Worm (Caenorhabditis elegans) whole organism, L2 larva: ENCODE results near the gene pmp-1.

Source experiments
- ama-1 ChIP-seq: fragments of 150-350 bp; optimal IDR thresholded peaks from 2 replicates; lab custom pipeline; 2018; ENCODE audit warnings: inconsistent platforms
- fos-1 ChIP-seq: fragments of 150-350 bp; optimal IDR thresholded peaks from 2 replicates; lab custom pipeline; 2014; ENCODE audit warnings: missing biosample characterization, missing genetic modification characterization
- gmeb-1 ChIP-seq: fragments of 150-350 bp; optimal IDR thresholded peaks from 2 replicates; lab custom pipeline; 2014; ENCODE audit warnings: missing biosample characterization, missing genetic modification characterization
- nhr-237 ChIP-seq: fragments of 150-350 bp; optimal IDR thresholded peaks from 2 replicates; lab custom pipeline; 2014; ENCODE audit warnings: missing biosample characterization, missing genetic modification characterization
- nhr-77 ChIP-seq: fragments of 150-350 bp; optimal IDR thresholded peaks from 2 replicates; lab custom pipeline; 2014; ENCODE audit warnings: missing biosample characterization, missing genetic modification characterization
- ztf-1 ChIP-seq: fragments of 200-800 bp; sonication (Bioruptor generic); conservative IDR thresholded peaks from 2 replicates; pipeline ENCODE4 v1.3.6; 2022; ENCODE audit warnings: missing genetic modification characterization, missing compliant biosample characterization

DNA sequence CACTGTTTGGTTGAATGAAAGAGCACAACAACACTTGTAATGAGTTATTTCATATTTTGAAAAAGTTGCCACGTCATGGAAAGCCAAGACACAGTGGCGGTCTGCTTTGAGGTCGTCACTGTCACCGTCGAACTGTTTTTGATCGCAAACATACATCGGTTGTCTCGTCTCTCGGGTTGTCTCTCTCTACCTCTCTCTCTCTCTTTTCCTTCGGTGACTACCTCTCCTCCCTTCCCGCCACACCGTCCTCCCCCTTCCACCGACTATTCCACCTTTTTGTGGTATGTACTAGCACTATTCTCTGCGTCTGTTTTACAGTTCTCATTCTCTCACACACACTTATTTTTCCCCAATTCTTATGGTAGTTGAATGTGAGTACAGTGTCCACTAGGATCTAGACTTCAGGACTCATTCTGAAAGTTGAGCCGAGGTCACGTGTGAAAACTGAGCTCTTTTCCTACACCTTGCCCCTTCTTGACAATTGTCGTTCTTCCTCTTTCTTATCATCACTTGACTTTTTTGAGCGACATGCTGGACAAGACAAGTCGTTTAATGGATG lies 49.7 kb downstream of the pmp-1 start:
- TF ChIP-seq ztf-1 (no peak), fos-1 (tag; lab: Kevin White, UChicago) (peak; percentile 32), ama-1 (lab: Kevin White, UChicago) (no peak), nhr-77 (no peak), nhr-237 (tag; lab: Kevin White, UChicago) (no peak), gmeb-1 (tag; lab: Kevin White, UChicago) (no peak)
